Fruit fly (Drosophila melanogaster) whole organism, embryonic: ENCODE data around the gene Ddc.

ENCODE experiments used
- ATbp ChIP-seq: fragments of 200-800 bp; sonication (Bioruptor generic); optimal IDR thresholded peaks from 2 replicates; lab custom pipeline; 2017; ENCODE audit warnings: missing biosample characterization, mild to moderate bottlenecking, missing genetic modification characterization, missing genetic modification reagents
- Atf3 ChIP-seq: fragments of 200-800 bp; sonication (Bioruptor generic); optimal IDR thresholded peaks from 3 replicates; lab custom pipeline; 2016; ENCODE audit warnings: missing biosample characterization, missing genetic modification characterization
- B-H2 ChIP-seq: fragments of 200-800 bp; sonication (Bioruptor generic); optimal IDR thresholded peaks from 2 replicates; lab custom pipeline; 2018; ENCODE audit warnings: missing biosample characterization, mild to moderate bottlenecking, missing genetic modification characterization
- Blimp-1 ChIP-seq: fragments of 200-800 bp; sonication (Bioruptor generic); optimal IDR thresholded peaks from 3 replicates; lab custom pipeline; 2018; ENCODE audit warnings: missing biosample characterization, missing genetic modification characterization, mild to moderate bottlenecking, moderate library complexity, missing genetic modification reagents
- Bteb2 ChIP-seq: fragments of 200-800 bp; sonication (Bioruptor generic); optimal IDR thresholded peaks from 2 replicates; lab custom pipeline; 2016; ENCODE audit warnings: missing biosample characterization, missing genetic modification characterization
- CG11247 ChIP-seq: fragments of 200-800 bp; sonication (Bioruptor generic); IDR thresholded peaks from 2 replicates; pipeline ENCODE4 v1.3.6; 2022; ENCODE audit warnings: missing biosample characterization, missing genetic modification characterization
- CG12104 ChIP-seq: fragments of 200-800 bp; sonication (Bioruptor generic); optimal IDR thresholded peaks from 3 replicates; lab custom pipeline; 2016; ENCODE audit warnings: missing biosample characterization, missing genetic modification characterization
- CG12391 ChIP-seq: fragments of 200-800 bp; sonication (Bioruptor generic); optimal IDR thresholded peaks from 3 replicates; lab custom pipeline; 2018; ENCODE audit warnings: missing biosample characterization, mild to moderate bottlenecking, missing genetic modification characterization, moderate library complexity
- CG13775 ChIP-seq: fragments of 200-800 bp; sonication (Bioruptor generic); optimal IDR thresholded peaks from 3 replicates; lab custom pipeline; 2017; ENCODE audit warnings: missing biosample characterization, mild to moderate bottlenecking, missing genetic modification characterization
- CG15696 ChIP-seq: fragments of 200-800 bp; sonication (Bioruptor generic); optimal IDR thresholded peaks from 2 replicates; lab custom pipeline; 2019; ENCODE audit warnings: missing biosample characterization, mild to moderate bottlenecking, missing genetic modification characterization, moderate library complexity
- CG17328 ChIP-seq: fragments of 200-800 bp; sonication (Bioruptor generic); IDR thresholded peaks from 2 replicates; pipeline ENCODE4 v1.3.6; 2022; ENCODE audit warnings: missing biosample characterization, missing genetic modification characterization
- CG34224 ChIP-seq: fragments of 200-800 bp; sonication (Bioruptor generic); IDR thresholded peaks from 3 replicates; pipeline ENCODE4 v1.3.6; 2022; ENCODE audit warnings: missing biosample characterization, missing genetic modification characterization; ENCODE audit not compliant: partially characterized antibody
- CG3995 ChIP-seq: fragments of 200-800 bp; sonication (Bioruptor generic); optimal IDR thresholded peaks from 3 replicates; lab custom pipeline; 2016; ENCODE audit warnings: missing biosample characterization, missing genetic modification characterization
- CG4707 ChIP-seq: fragments of 200-800 bp; sonication (Bioruptor generic); optimal IDR thresholded peaks from 2 replicates; lab custom pipeline; 2018; ENCODE audit warnings: missing biosample characterization, mild to moderate bottlenecking, missing genetic modification characterization, moderate library complexity
- CG7357 ChIP-seq: fragments of 200-800 bp; sonication (Bioruptor generic); IDR thresholded peaks from 3 replicates; pipeline ENCODE4 v1.3.6; 2022; ENCODE audit warnings: missing biosample characterization, missing genetic modification characterization
- CG8089 ChIP-seq: fragments of 200-800 bp; sonication (Bioruptor generic); optimal IDR thresholded peaks from 3 replicates; lab custom pipeline; 2016; ENCODE audit warnings: missing biosample characterization, missing genetic modification characterization
- CG9215 ChIP-seq: fragments of 200-800 bp; sonication (Bioruptor generic); IDR thresholded peaks from 2 replicates; pipeline ENCODE4 v1.3.6; 2022; ENCODE audit warnings: missing biosample characterization, missing genetic modification characterization
- Dip2 ChIP-seq: fragments of 200-800 bp; sonication (Bioruptor generic); IDR thresholded peaks from 2 replicates; pipeline ENCODE4 v1.3.6; 2022; ENCODE audit warnings: missing biosample characterization, missing genetic modification characterization
- Dref ChIP-seq: fragments of 200-800 bp; sonication (Bioruptor generic); IDR thresholded peaks from 2 replicates; pipeline ENCODE4 v1.3.6; 2022; ENCODE audit warnings: missing biosample characterization, missing genetic modification characterization
- E2f2 ChIP-seq: fragments of 200-800 bp; sonication (Bioruptor generic); IDR thresholded peaks from 2 replicates; pipeline ENCODE4 v1.3.6; 2022; ENCODE audit warnings: missing biosample characterization, missing genetic modification characterization
- Hr39 ChIP-seq: fragments of >200 bp; optimal IDR thresholded peaks from 2 replicates; lab custom pipeline; 2017
- Mes4 ChIP-seq: fragments of 200-800 bp; sonication (Bioruptor generic); optimal IDR thresholded peaks from 2 replicates; lab custom pipeline; 2016; ENCODE audit warnings: missing biosample characterization, missing genetic modification characterization
- Mrtf ChIP-seq: fragments of 200-800 bp; sonication (Bioruptor generic); IDR thresholded peaks from 3 replicates; pipeline ENCODE4 v1.3.6; 2022; ENCODE audit warnings: missing biosample characterization, missing genetic modification characterization
- NC2β ChIP-seq: fragments of 200-800 bp; sonication (Bioruptor generic); optimal IDR thresholded peaks from 2 replicates; lab custom pipeline; 2016; ENCODE audit warnings: missing biosample characterization, missing genetic modification characterization
- Usf ChIP-seq: fragments of 200-800 bp; sonication (Bioruptor generic); optimal IDR thresholded peaks from 2 replicates; lab custom pipeline; 2017; ENCODE audit warnings: missing genotype, missing biosample characterization, missing genetic modification characterization
- ash1 ChIP-seq: fragments of 200-800 bp; sonication (Bioruptor generic); optimal IDR thresholded peaks from 2 replicates; lab custom pipeline; 2018; ENCODE audit warnings: missing biosample characterization, mild to moderate bottlenecking, missing genetic modification characterization
- bab2 ChIP-seq: fragments of 200-800 bp; sonication (Bioruptor generic); optimal IDR thresholded peaks from 2 replicates; lab custom pipeline; 2016; ENCODE audit warnings: missing biosample characterization, missing genetic modification characterization
- chif ChIP-seq, 2 experiments: fragments of 200-800 bp; sonication (Bioruptor generic); optimal IDR thresholded peaks; 3 replicates each; lab custom pipeline; 2016; ENCODE audit warnings: missing biosample characterization in 2 of 2, missing genetic modification characterization in 2 of 2
- danr ChIP-seq: fragments of 200-800 bp; sonication (Bioruptor generic); IDR thresholded peaks from 2 replicates; pipeline ENCODE4 v1.3.6; 2022; ENCODE audit warnings: missing biosample characterization, missing genetic modification characterization
- dimm ChIP-seq: fragments of 200-800 bp; sonication (Bioruptor generic); IDR thresholded peaks from 2 replicates; pipeline ENCODE4 v1.3.6; 2022; ENCODE audit warnings: missing biosample characterization, missing genetic modification characterization
- dysf ChIP-seq: fragments of 200-800 bp; sonication (Bioruptor generic); IDR thresholded peaks from 3 replicates; pipeline ENCODE4 v1.3.6; 2022; ENCODE audit warnings: missing biosample characterization, missing genetic modification characterization
- fd102C ChIP-seq: fragments of 200-800 bp; sonication (Bioruptor generic); optimal IDR thresholded peaks from 2 replicates; lab custom pipeline; 2018; ENCODE audit warnings: missing biosample characterization, mild to moderate bottlenecking, missing genetic modification characterization, moderate library complexity
- inv ChIP-seq: fragments of 200-800 bp; sonication (Bioruptor generic); IDR thresholded peaks from 2 replicates; pipeline ENCODE4 v1.3.6; 2022; ENCODE audit warnings: missing biosample characterization, missing genetic modification characterization; ENCODE audit not compliant: partially characterized antibody
- jumu ChIP-seq: fragments of 200-800 bp; sonication (Bioruptor generic); optimal IDR thresholded peaks from 3 replicates; lab custom pipeline; 2016; ENCODE audit warnings: missing biosample characterization, missing genetic modification characterization
- kah ChIP-seq: fragments of 200-800 bp; sonication (Bioruptor generic); optimal IDR thresholded peaks from 2 replicates; lab custom pipeline; 2018; ENCODE audit warnings: missing biosample characterization, mild to moderate bottlenecking, missing genetic modification characterization
- kay ChIP-seq: fragments of 200-800 bp; sonication (Bioruptor generic); optimal IDR thresholded peaks from 2 replicates; lab custom pipeline; 2016; ENCODE audit warnings: missing biosample characterization, missing genetic modification characterization
- lilli ChIP-seq: fragments of 200-800 bp; sonication (Bioruptor generic); optimal IDR thresholded peaks from 3 replicates; lab custom pipeline; 2016; ENCODE audit warnings: missing biosample characterization, missing genetic modification characterization
- oc ChIP-seq: fragments of 200-800 bp; sonication (Bioruptor generic); optimal IDR thresholded peaks from 2 replicates; lab custom pipeline; 2018; ENCODE audit warnings: missing biosample characterization, mild to moderate bottlenecking, missing genetic modification characterization, moderate library complexity
- odd ChIP-seq: fragments of 200-800 bp; sonication (Bioruptor generic); optimal IDR thresholded peaks from 2 replicates; lab custom pipeline; 2017; ENCODE audit warnings: missing biosample characterization, mild to moderate bottlenecking, missing genetic modification characterization
- p53 ChIP-seq: fragments of 200-800 bp; sonication (Bioruptor generic); optimal IDR thresholded peaks from 2 replicates; lab custom pipeline; 2016; ENCODE audit warnings: missing biosample characterization, missing genetic modification characterization
- ranshi ChIP-seq: fragments of 200-800 bp; sonication (Bioruptor generic); IDR thresholded peaks from 2 replicates; pipeline ENCODE4 v1.3.6; 2022; ENCODE audit warnings: missing biosample characterization, missing genetic modification characterization
- salm ChIP-seq: fragments of 200-800 bp; sonication (Bioruptor generic); optimal IDR thresholded peaks from 2 replicates; lab custom pipeline; 2018; ENCODE audit warnings: missing biosample characterization, mild to moderate bottlenecking, missing genetic modification characterization
- stc ChIP-seq: fragments of 200-800 bp; sonication (Bioruptor generic); IDR thresholded peaks from 2 replicates; pipeline ENCODE4 v1.3.6; 2022; ENCODE audit warnings: missing biosample characterization, missing genetic modification characterization
- sug ChIP-seq: fragments of 200-800 bp; optimal IDR thresholded peaks from 2 replicates; lab custom pipeline; 2019; ENCODE audit warnings: missing biosample characterization, mild to moderate bottlenecking, missing genetic modification characterization, moderate library complexity
- tna ChIP-seq: fragments of 200-800 bp; sonication (Bioruptor generic); IDR thresholded peaks from 2 replicates; pipeline ENCODE4 v1.3.6; 2022; ENCODE audit warnings: missing biosample characterization, missing genetic modification characterization; ENCODE audit not compliant: partially characterized antibody
- vnd ChIP-seq: fragments of 200-800 bp; sonication (Bioruptor generic); IDR thresholded peaks from 3 replicates; pipeline ENCODE4 v1.3.6; 2022; ENCODE audit warnings: missing biosample characterization, missing genetic modification characterization; ENCODE audit not compliant: partially characterized antibody
- vvl ChIP-seq: fragments of 200-800 bp; sonication (Bioruptor generic); IDR thresholded peaks from 2 replicates; pipeline ENCODE4 v1.3.6; 2022; ENCODE audit warnings: missing biosample characterization, missing genetic modification characterization
- zen2 ChIP-seq: fragments of 200-800 bp; sonication (Bioruptor generic); IDR thresholded peaks from 3 replicates; pipeline ENCODE4 v1.3.6; 2022; ENCODE audit warnings: missing biosample characterization, missing genetic modification characterization; ENCODE audit not compliant: partially characterized antibody
- zfh2 ChIP-seq: fragments of 200-800 bp; sonication (Bioruptor generic); optimal IDR thresholded peaks from 2 replicates; lab custom pipeline; 2016; ENCODE audit warnings: missing biosample characterization, missing genetic modification characterization

Ddc gene

dm6 chr2L:19133465-19134365 lies 13.6 kb upstream of the Ddc start, which contains the start of gene brat (continued):
- peak; percentile 91 for TF ChIP-seq CG34224 (GFP tag; lab: Robert Waterston, UW)
- TF ChIP-seq lilli = peak; percentile 80
- peak; percentile 73; the same call in 1 of the 2 replicates for TF ChIP-seq tna (GFP tag; lab: Robert Waterston, UW)
- TF ChIP-seq Hr39 (lab: Kevin White, UChicago) = no peak
- no peak for TF ChIP-seq dimm
- peak; percentile 71 for TF ChIP-seq jumu (GFP tag; lab: Kevin White, UChicago)
- TF ChIP-seq stc (GFP tag; lab: Robert Waterston, UW) = no peak
- peak; percentile 56; the same call in 1 of the 3 replicates for TF ChIP-seq dysf (GFP tag; lab: Robert Waterston, UW)
- no peak for TF ChIP-seq Usf (GFP tag; lab: Kevin White, UChicago)
- 0 out of 2 replicates have a peak, but pooled peaks have one; percentile 44 for TF ChIP-seq CG17328 (GFP tag; lab: Robert Waterston, UW)
- peak; percentile 69 for TF ChIP-seq CG7357 (GFP tag; lab: Robert Waterston, UW)
- TF ChIP-seq CG11247 (GFP tag; lab: Robert Waterston, UW) = 0 out of 2 replicates have a peak, but pooled peaks have one; percentile 24
- no peak for TF ChIP-seq Mes4
- TF ChIP-seq vvl (GFP tag; lab: Robert Waterston, UW) = peak; percentile 16; the same call in 1 of the 2 replicates
- no peak for TF ChIP-seq Mrtf (GFP tag; lab: Robert Waterston, UW)
- TF ChIP-seq zen2 = peak; percentile 78; the same call in 1 of the 3 replicates
- peak; percentile 54 for TF ChIP-seq bab2 (GFP tag; lab: Kevin White, UChicago)
- TF ChIP-seq Dref (GFP tag; lab: Robert Waterston, UW) = peak; percentile 72
- TF ChIP-seq kah (GFP tag; lab: Kevin White, UChicago) = no peak
- peak; percentile 51 for TF ChIP-seq CG13775
- TF ChIP-seq Atf3 (GFP tag; lab: Kevin White, UChicago) = peak; percentile 44
- peak; percentile 86 for TF ChIP-seq inv (GFP tag; lab: Robert Waterston, UW)
- TF ChIP-seq danr (GFP tag; lab: Robert Waterston, UW) = no peak
- peak; percentile 76 for TF ChIP-seq zfh2 (GFP tag; lab: Kevin White, UChicago)
- TF ChIP-seq Dip2 = no peak
- TF ChIP-seq salm = no peak
- peak; percentile 10 for TF ChIP-seq NC2β (GFP tag; lab: Kevin White, UChicago)
- peak; percentile 93 for TF ChIP-seq vnd (GFP tag; lab: Robert Waterston, UW)
- peak; percentile 70 for TF ChIP-seq sug
- TF ChIP-seq CG12104 (GFP tag; lab: Kevin White, UChicago) = no peak
- peak; percentile 61 for TF ChIP-seq E2f2 (GFP tag; lab: Robert Waterston, UW)
- no peak for TF ChIP-seq odd (GFP tag; lab: Kevin White, UChicago)
- no peak for TF ChIP-seq CG4707 (GFP tag; lab: Kevin White, UChicago)
- no peak for TF ChIP-seq fd102C (GFP tag; lab: Kevin White, UChicago)
- peak; percentile 59 for TF ChIP-seq p53
- TF ChIP-seq Bteb2 (GFP tag; lab: Kevin White, UChicago) = peak; percentile 35
- TF ChIP-seq CG15696 = peak; percentile 56
- peak; percentile 22 to 57 for TF ChIP-seq chif (GFP tag; optimal IDR thresholded peaks at IDR 0.05; lab: Kevin White, UChicago)
- TF ChIP-seq ash1 (GFP tag; lab: Kevin White, UChicago) = no peak
- peak; percentile 60 for TF ChIP-seq CG9215
- peak; percentile 65 for TF ChIP-seq CG3995 (GFP tag; lab: Kevin White, UChicago)
- peak; percentile 18 for TF ChIP-seq B-H2 (GFP tag; lab: Kevin White, UChicago)
- TF ChIP-seq ATbp (GFP tag; lab: Kevin White, UChicago) = no peak
- peak; percentile 59 for TF ChIP-seq CG12391 (tag; lab: Kevin White, UChicago)
- TF ChIP-seq Blimp-1 (GFP tag; lab: Kevin White, UChicago) = no peak
- TF ChIP-seq oc (tag; lab: Kevin White, UChicago) = peak; percentile 17
- TF ChIP-seq ranshi = no peak
- no peak for TF ChIP-seq kay
- TF ChIP-seq CG8089 (GFP tag; lab: Kevin White, UChicago) = peak; percentile 21
